Fruit fly (Drosophila melanogaster): ENCODE results near the gene CG13625.

The CG13625 gene

DNA sequence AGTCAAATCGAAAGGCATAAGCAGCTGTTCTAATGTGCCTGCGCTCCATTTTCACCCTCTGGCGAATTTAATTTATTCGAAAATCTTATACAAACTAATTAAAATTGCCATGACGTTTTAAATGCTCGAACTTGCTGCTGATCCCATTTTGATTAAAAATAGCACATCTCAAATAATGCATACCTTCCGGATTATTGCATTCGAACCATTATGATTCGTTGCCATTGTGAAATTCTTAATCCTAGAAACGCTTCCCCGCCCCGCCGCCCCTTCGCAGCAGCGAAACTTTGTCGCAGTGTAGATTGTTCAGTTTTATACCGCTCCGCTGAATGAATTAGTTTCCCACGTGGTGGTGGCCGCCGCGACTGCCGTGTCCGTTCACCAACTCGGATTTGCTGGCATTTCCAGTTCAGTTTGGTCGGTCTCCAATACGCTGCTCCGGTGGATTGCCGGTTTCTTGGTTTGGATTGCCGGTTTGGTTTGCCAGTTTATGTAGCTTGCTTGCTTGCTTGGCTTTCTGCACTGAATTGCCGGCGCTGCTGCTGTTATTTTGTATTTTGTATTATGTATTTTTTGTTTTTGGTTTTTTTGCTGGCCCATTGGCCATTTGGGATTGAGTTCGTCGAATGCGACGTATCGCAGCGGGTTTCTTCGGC is 13.7 kb upstream of the CG13625 start (continued):
- TF ChIP-seq Gug (GFP tag; IDR thresholded peaks at IDR 0.05), result peak; percentile 34; the same call in 1 of the 4 replicates
- TF ChIP-seq CG6254 (GFP tag; optimal IDR thresholded peaks at IDR 0.05), result no peak
- no peak for TF ChIP-seq HLH4C (GFP tag; IDR thresholded peaks at IDR 0.05; ENCODE audit: partially characterized antibody)
- TF ChIP-seq CG4730 (GFP tag; IDR thresholded peaks at IDR 0.05), result no peak
- TF ChIP-seq row (GFP tag; IDR thresholded peaks at IDR 0.05), result peak; percentile 32; the same call in 2 of the 3 replicates
- no peak for TF ChIP-seq CG15696 (tag; optimal IDR thresholded peaks at IDR 0.05)
- no peak for TF ChIP-seq CG17912 (GFP tag; optimal IDR thresholded peaks at IDR 0.05)
- TF ChIP-seq knrl (GFP tag; IDR thresholded peaks at IDR 0.05; ENCODE audit: partially characterized antibody), result no peak
- no peak for TF ChIP-seq slbo (GFP tag; IDR thresholded peaks at IDR 0.05)
- TF ChIP-seq dmrt11E (tag; optimal IDR thresholded peaks at IDR 0.05), result peak; percentile 4
- TF ChIP-seq CG13624 (GFP tag; optimal IDR thresholded peaks at IDR 0.05), result peak; percentile 49
- TF ChIP-seq CG32767 (GFP tag; IDR thresholded peaks at IDR 0.05), result no peak
- peak; percentile 72 for TF ChIP-seq CG10274 (GFP tag; optimal IDR thresholded peaks at IDR 0.05)
- TF ChIP-seq Meics (GFP tag; optimal IDR thresholded peaks at IDR 0.05), result peak; percentile 24
- peak; percentile 33 for TF ChIP-seq bab2 (GFP tag; optimal IDR thresholded peaks at IDR 0.05)

dm6 chr3R:24596881-24597280 is 11.9 kb upstream of the CG13625 start:
- peak; percentile 38 for TF ChIP-seq Med (GFP tag)
- peak; percentile 45 for TF ChIP-seq mirr (GFP tag; optimal IDR thresholded peaks at IDR 0.05)
- peak; percentile 58 for TF ChIP-seq grn (GFP tag; optimal IDR thresholded peaks at IDR 0.05)
- TF ChIP-seq CG30403 (GFP tag; optimal IDR thresholded peaks at IDR 0.05), result no peak
- 0 out of 4 replicates have a peak, but pooled peaks have one; percentile 48 for TF ChIP-seq chinmo (GFP tag; IDR thresholded peaks at IDR 0.05; ENCODE audit: partially characterized antibody)
- TF ChIP-seq CG3281 (GFP tag; optimal IDR thresholded peaks at IDR 0.05), result no peak
- TF ChIP-seq YL-1 (GFP tag; optimal IDR thresholded peaks at IDR 0.05), result no peak
- TF ChIP-seq D (optimal IDR thresholded peaks at IDR 0.05), result no peak
- TF ChIP-seq D (GFP tag; optimal IDR thresholded peaks at IDR 0.05), result peak; percentile 23
- TF ChIP-seq CG34376 (GFP tag; optimal IDR thresholded peaks at IDR 0.05), result peak; percentile 59
- peak; percentile 6 for TF ChIP-seq lab (GFP tag; optimal IDR thresholded peaks at IDR 0.05)
- TF ChIP-seq CG16863 (GFP tag; optimal IDR thresholded peaks at IDR 0.05), result no peak
- TF ChIP-seq Hr78 (GFP tag; optimal IDR thresholded peaks at IDR 0.05), result peak in 1 of 2 experiments; percentile 65
- peak in 1 of 2 experiments; percentile 71 for TF ChIP-seq eve (GFP tag; optimal IDR thresholded peaks at IDR 0.05)
- peak; percentile 92 for TF ChIP-seq exex (tag; optimal IDR thresholded peaks at IDR 0.05)
- 0 out of 3 replicates have a peak, but pooled peaks have one; percentile 10 for TF ChIP-seq ci (GFP tag; IDR thresholded peaks at IDR 0.05)
- peak; percentile 70 for TF ChIP-seq sug (tag; optimal IDR thresholded peaks at IDR 0.05)
- TF ChIP-seq Gsc (GFP tag; IDR thresholded peaks at IDR 0.05), result no peak
- no peak for TF ChIP-seq CG8388 (GFP tag; optimal IDR thresholded peaks at IDR 0.05)

DNA sequence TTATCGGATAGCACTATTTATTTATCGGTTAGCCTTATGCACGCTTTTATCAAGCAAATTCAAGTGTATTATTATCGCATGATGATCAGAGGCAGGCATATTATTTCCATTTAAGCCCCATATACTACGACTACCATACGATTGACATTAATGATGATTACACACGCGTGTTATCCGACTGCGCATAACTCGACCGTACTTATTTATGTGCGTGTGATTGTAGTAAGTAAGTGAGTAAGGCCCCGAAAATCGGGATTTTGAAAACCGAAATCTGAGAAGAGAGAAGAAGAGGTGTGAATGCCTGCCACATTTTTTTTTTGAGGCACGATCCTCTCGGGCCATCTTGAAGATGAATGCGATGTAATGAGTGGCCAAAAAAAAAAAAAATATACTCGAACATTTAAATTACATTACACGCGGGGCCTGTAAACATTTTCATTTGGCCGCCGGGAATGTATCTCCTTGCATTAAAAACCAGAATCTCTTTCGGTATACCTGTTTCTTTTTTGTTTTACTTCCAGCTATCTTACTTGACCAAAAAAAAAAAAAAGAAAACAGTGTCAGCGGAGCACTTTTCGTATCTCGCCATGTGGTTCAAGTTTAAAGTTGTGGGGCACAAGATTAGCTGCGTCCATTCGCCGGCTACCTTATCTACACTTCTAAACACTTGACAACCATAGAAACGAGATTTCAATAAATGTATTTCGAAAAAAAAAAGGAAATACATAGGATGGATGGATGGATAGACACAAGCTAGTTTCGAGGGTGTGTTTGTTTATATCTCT is 10.6 kb upstream of the CG13625 start:
- no peak for TF ChIP-seq bowl (GFP tag; IDR thresholded peaks at IDR 0.05)
- TF ChIP-seq Med (GFP tag), result peak; percentile 11
- TF ChIP-seq dmrt11E (tag; optimal IDR thresholded peaks at IDR 0.05), result no peak
- TF ChIP-seq jumu (GFP tag; optimal IDR thresholded peaks at IDR 0.05), result no peak
- peak; percentile 36 for TF ChIP-seq Ets65A (GFP tag)
- TF ChIP-seq slou (GFP tag; optimal IDR thresholded peaks at IDR 0.05), result no peak
- TF ChIP-seq CG18011 (GFP tag; optimal IDR thresholded peaks at IDR 0.05), result no peak
- TF ChIP-seq run (tag; optimal IDR thresholded peaks at IDR 0.05), result no peak
- no peak for TF ChIP-seq CG7556 (GFP tag; optimal IDR thresholded peaks at IDR 0.05)
- no peak for TF ChIP-seq CG3065 (GFP tag; optimal IDR thresholded peaks at IDR 0.05)
- TF ChIP-seq CG6654 (GFP tag; optimal IDR thresholded peaks at IDR 0.05), result no peak
- TF ChIP-seq CG8765 (GFP tag; IDR thresholded peaks at IDR 0.05), result no peak
- TF ChIP-seq CG17385 (GFP tag; optimal IDR thresholded peaks at IDR 0.05), result peak; percentile 7
- no peak for TF ChIP-seq Camta (GFP tag; optimal IDR thresholded peaks at IDR 0.05)
- no peak for TF ChIP-seq MBD-R2 (GFP tag; IDR thresholded peaks at IDR 0.05)
- TF ChIP-seq sens (GFP tag), result no peak

Measured in whole organism, embryonic.